Fruit fly (Drosophila melanogaster) whole organism, embryonic: ENCODE measurements around the gene CG31077.
A peak's percentile ranks its signal among the peaks of the same experiment; 100 is the strongest.

ENCODE experiments used
- Antp ChIP-seq: fragments of 200-800 bp; sonication (Bioruptor generic); optimal IDR thresholded peaks from 3 replicates; lab custom pipeline; 2016; ENCODE audit warnings: missing biosample characterization, missing genetic modification characterization
- B-H1 ChIP-seq: fragments of 200-800 bp; sonication (Bioruptor generic); IDR thresholded peaks from 3 replicates; pipeline ENCODE4 v1.3.6; 2022; ENCODE audit warnings: missing biosample characterization, missing genetic modification characterization
- Bteb2 ChIP-seq: fragments of 200-800 bp; sonication (Bioruptor generic); optimal IDR thresholded peaks from 2 replicates; lab custom pipeline; 2016; ENCODE audit warnings: missing biosample characterization, missing genetic modification characterization
- CG1024 ChIP-seq: fragments of 200-800 bp; sonication (Bioruptor generic); IDR thresholded peaks from 2 replicates; pipeline ENCODE4 v1.3.6; 2022; ENCODE audit warnings: missing biosample characterization, missing genetic modification characterization
- CG10543 ChIP-seq: fragments of 200-800 bp; sonication (Bioruptor generic); optimal IDR thresholded peaks from 3 replicates; lab custom pipeline; 2017; ENCODE audit warnings: missing biosample characterization, mild to moderate bottlenecking, missing genetic modification characterization, moderate library complexity
- CG11093 ChIP-seq: fragments of 200-800 bp; sonication (Bioruptor generic); IDR thresholded peaks from 3 replicates; pipeline ENCODE4 v1.3.6; 2022; ENCODE audit warnings: missing biosample characterization, missing genetic modification characterization
- CG11504 ChIP-seq: fragments of 200-800 bp; sonication (Bioruptor generic); optimal IDR thresholded peaks from 3 replicates; lab custom pipeline; 2019; ENCODE audit warnings: missing biosample characterization, mild to moderate bottlenecking, missing genetic modification characterization, moderate library complexity
- CG15601 ChIP-seq: fragments of 200-800 bp; sonication (Bioruptor generic); optimal IDR thresholded peaks from 3 replicates; lab custom pipeline; 2019; ENCODE audit warnings: missing biosample characterization, mild to moderate bottlenecking, missing genetic modification characterization, moderate library complexity
- CG1602 ChIP-seq: fragments of 200-800 bp; sonication (Bioruptor generic); optimal IDR thresholded peaks from 3 replicates; lab custom pipeline; 2016; ENCODE audit warnings: missing biosample characterization, missing genetic modification characterization
- CG17568 ChIP-seq: fragments of 200-800 bp; sonication (Bioruptor generic); optimal IDR thresholded peaks from 2 replicates; lab custom pipeline; 2018; ENCODE audit warnings: missing biosample characterization, mild to moderate bottlenecking, missing genetic modification characterization, moderate library complexity
- CG18764 ChIP-seq: fragments of 200-800 bp; sonication (Bioruptor generic); optimal IDR thresholded peaks from 3 replicates; lab custom pipeline; 2016; ENCODE audit warnings: missing biosample characterization, missing genetic modification characterization
- CG2120 ChIP-seq: fragments of 200-800 bp; sonication (Bioruptor generic); optimal IDR thresholded peaks from 3 replicates; lab custom pipeline; 2016; ENCODE audit warnings: missing biosample characterization, missing genetic modification characterization
- CG32767 ChIP-seq: fragments of 200-800 bp; sonication (Bioruptor generic); IDR thresholded peaks from 2 replicates; pipeline ENCODE4 v1.3.6; 2022; ENCODE audit warnings: missing biosample characterization, missing genetic modification characterization
- CG34224 ChIP-seq: fragments of 200-800 bp; sonication (Bioruptor generic); IDR thresholded peaks from 3 replicates; pipeline ENCODE4 v1.3.6; 2022; ENCODE audit warnings: missing biosample characterization, missing genetic modification characterization; ENCODE audit not compliant: partially characterized antibody
- CG34422 ChIP-seq: fragments of 200-800 bp; sonication (Bioruptor generic); IDR thresholded peaks from 3 replicates; pipeline ENCODE4 v1.3.6; 2022; ENCODE audit warnings: missing biosample characterization, missing genetic modification characterization
- CG3847 ChIP-seq: fragments of 200-800 bp; sonication (Bioruptor generic); IDR thresholded peaks from 2 replicates; pipeline ENCODE4 v1.3.6; 2022; ENCODE audit warnings: missing biosample characterization, missing genetic modification characterization
- CG42726 ChIP-seq: fragments of 200-800 bp; sonication (Bioruptor generic); IDR thresholded peaks from 2 replicates; pipeline ENCODE4 v1.3.6; 2022; ENCODE audit warnings: missing biosample characterization, missing genetic modification characterization; ENCODE audit not compliant: partially characterized antibody
- CG4617 ChIP-seq: fragments of 200-800 bp; sonication (Bioruptor generic); optimal IDR thresholded peaks from 3 replicates; lab custom pipeline; 2016; ENCODE audit warnings: missing biosample characterization, missing genetic modification characterization, borderline replicate concordance
- CG4820 ChIP-seq: fragments of 200-800 bp; sonication (Bioruptor generic); optimal IDR thresholded peaks from 3 replicates; lab custom pipeline; 2016; ENCODE audit warnings: missing biosample characterization, missing genetic modification characterization
- CG6654 ChIP-seq: fragments of 200-800 bp; sonication (Bioruptor generic); optimal IDR thresholded peaks from 2 replicates; lab custom pipeline; 2017; ENCODE audit warnings: missing biosample characterization, mild to moderate bottlenecking, missing genetic modification characterization
- CG8290 ChIP-seq, 3 experiments: fragments of 200-800 bp; sonication (Bioruptor generic); optimal IDR thresholded peaks; 2 replicates each; lab custom pipeline; 2016 to 2019; ENCODE audit warnings: missing biosample characterization in 3 of 3, missing genetic modification characterization in 3 of 3, mild to moderate bottlenecking in 2 of 3, moderate library complexity in 1 of 3
- CrebB ChIP-seq: fragments of 200-800 bp; sonication (Bioruptor generic); optimal IDR thresholded peaks from 3 replicates; lab custom pipeline; 2018; ENCODE audit warnings: missing biosample characterization, mild to moderate bottlenecking, missing genetic modification characterization
- Dbx ChIP-seq: fragments of 200-800 bp; sonication (Bioruptor generic); IDR thresholded peaks from 3 replicates; pipeline ENCODE4 v1.3.6; 2022; ENCODE audit warnings: missing biosample characterization, missing genetic modification characterization
- Dek ChIP-seq: fragments of 200-800 bp; sonication (Bioruptor generic); optimal IDR thresholded peaks from 3 replicates; lab custom pipeline; 2019; ENCODE audit warnings: missing biosample characterization, mild to moderate bottlenecking, missing genetic modification characterization, moderate library complexity
- Fer1 ChIP-seq: fragments of 200-800 bp; sonication (Bioruptor generic); optimal IDR thresholded peaks from 2 replicates; lab custom pipeline; 2017; ENCODE audit warnings: missing biosample characterization, mild to moderate bottlenecking, missing genetic modification characterization
- GATAe ChIP-seq: fragments of 200-800 bp; sonication (Bioruptor generic); conservative IDR thresholded peaks from 2 replicates; pipeline ENCODE4 v1.3.6; 2022; ENCODE audit warnings: missing biosample characterization, missing genetic modification characterization
- Hmr ChIP-seq: fragments of 200-800 bp; sonication (Bioruptor generic); optimal IDR thresholded peaks from 3 replicates; lab custom pipeline; 2017; ENCODE audit warnings: mild to moderate bottlenecking, missing biosample characterization, missing genetic modification reagents, missing genetic modification characterization
- Nf-YC ChIP-seq: fragments of 200-800 bp; optimal IDR thresholded peaks from 3 replicates; lab custom pipeline; 2019; ENCODE audit warnings: missing biosample characterization, mild to moderate bottlenecking, missing genetic modification characterization, moderate library complexity
- Optix ChIP-seq: fragments of 200-800 bp; sonication (Bioruptor generic); IDR thresholded peaks from 3 replicates; pipeline ENCODE4 v1.3.6; 2022; ENCODE audit warnings: missing biosample characterization, missing genetic modification characterization
- Ptx1 ChIP-seq: fragments of 200-800 bp; sonication (Bioruptor generic); IDR thresholded peaks from 2 replicates; pipeline ENCODE4 v1.3.6; 2022; ENCODE audit warnings: missing biosample characterization, missing genetic modification characterization
- Rx ChIP-seq: fragments of 200-800 bp; sonication (Bioruptor generic); IDR thresholded peaks from 2 replicates; pipeline ENCODE4 v1.3.6; 2022; ENCODE audit warnings: missing biosample characterization, missing genetic modification characterization
- Sox102F ChIP-seq: fragments of 200-800 bp; sonication (Bioruptor generic); optimal IDR thresholded peaks from 2 replicates; lab custom pipeline; 2018; ENCODE audit warnings: missing biosample characterization, mild to moderate bottlenecking, missing genetic modification characterization, moderate library complexity
- Spps ChIP-seq: fragments of 200-800 bp; sonication (Bioruptor generic); optimal IDR thresholded peaks from 2 replicates; lab custom pipeline; 2018; ENCODE audit warnings: missing biosample characterization, mild to moderate bottlenecking, missing genetic modification characterization
- Sry-δ ChIP-seq: fragments of 200-800 bp; sonication (Bioruptor generic); optimal IDR thresholded peaks from 2 replicates; lab custom pipeline; 2016; ENCODE audit warnings: missing biosample characterization, missing genetic modification characterization
- Vsx1 ChIP-seq: fragments of 200-800 bp; sonication (Bioruptor generic); optimal IDR thresholded peaks from 2 replicates; lab custom pipeline; 2017; ENCODE audit warnings: missing biosample characterization, mild to moderate bottlenecking, missing genetic modification characterization, missing genetic modification reagents
- Xbp1 ChIP-seq: fragments of 200-800 bp; sonication (Bioruptor generic); optimal IDR thresholded peaks from 3 replicates; lab custom pipeline; 2016; ENCODE audit warnings: missing biosample characterization, mild to moderate bottlenecking, missing genetic modification characterization
- ci ChIP-seq: fragments of 200-800 bp; sonication (Bioruptor generic); IDR thresholded peaks from 3 replicates; pipeline ENCODE4 v1.3.6; 2022; ENCODE audit warnings: missing biosample characterization, missing genetic modification characterization
- eve ChIP-seq, 2 experiments: fragments of >200 bp; optimal IDR thresholded peaks; 2 replicates each; lab custom pipeline; 2017; ENCODE audit warnings: missing biosample characterization in 2 of 2, missing genetic modification characterization in 2 of 2
- hkb ChIP-seq, 2 experiments: fragments of 200-800 bp in 1 of 2; fragments of >200 bp in 1 of 2; sonication (Bioruptor generic) in 1 of 2; IDR thresholded peaks in 1 of 2; optimal IDR thresholded peaks in 1 of 2; 2 replicates each; pipeline versions ENCODE4 v1.3.6 to Lab custom; 2017 to 2022; ENCODE audit warnings: missing biosample characterization in 1 of 2, missing genetic modification characterization in 1 of 2
- odd ChIP-seq: fragments of 200-800 bp; sonication (Bioruptor generic); optimal IDR thresholded peaks from 2 replicates; lab custom pipeline; 2017; ENCODE audit warnings: missing biosample characterization, mild to moderate bottlenecking, missing genetic modification characterization
- pita ChIP-seq: fragments of 200-800 bp; sonication (Bioruptor generic); optimal IDR thresholded peaks from 2 replicates; lab custom pipeline; 2017; ENCODE audit warnings: missing biosample characterization, mild to moderate bottlenecking, missing genetic modification characterization
- pzg ChIP-seq: fragments of 200-800 bp; sonication (Bioruptor generic); optimal IDR thresholded peaks from 3 replicates; lab custom pipeline; 2018; ENCODE audit warnings: missing biosample characterization, mild to moderate bottlenecking, missing genetic modification characterization, moderate library complexity
- ranshi ChIP-seq: fragments of 200-800 bp; sonication (Bioruptor generic); IDR thresholded peaks from 2 replicates; pipeline ENCODE4 v1.3.6; 2022; ENCODE audit warnings: missing biosample characterization, missing genetic modification characterization
- sim ChIP-seq: fragments of 200-800 bp; sonication (Bioruptor generic); IDR thresholded peaks from 2 replicates; pipeline ENCODE4 v1.3.6; 2022; ENCODE audit warnings: missing biosample characterization, missing genetic modification characterization
- sr ChIP-seq: fragments of 200-800 bp; sonication (Bioruptor generic); IDR thresholded peaks from 3 replicates; pipeline ENCODE4 v1.3.6; 2022; ENCODE audit warnings: missing biosample characterization, missing genetic modification characterization
- stc ChIP-seq: fragments of 200-800 bp; sonication (Bioruptor generic); IDR thresholded peaks from 2 replicates; pipeline ENCODE4 v1.3.6; 2022; ENCODE audit warnings: missing biosample characterization, missing genetic modification characterization
- stwl ChIP-seq: fragments of 200-800 bp; sonication (Bioruptor generic); optimal IDR thresholded peaks from 3 replicates; lab custom pipeline; 2018; ENCODE audit warnings: missing biosample characterization, mild to moderate bottlenecking, missing genetic modification characterization, moderate library complexity
- tx ChIP-seq: fragments of 200-800 bp; sonication (Bioruptor generic); optimal IDR thresholded peaks from 2 replicates; lab custom pipeline; 2016; ENCODE audit warnings: missing biosample characterization, missing genetic modification characterization
- unpg ChIP-seq: fragments of 200-800 bp; sonication (Bioruptor generic); optimal IDR thresholded peaks from 3 replicates; lab custom pipeline; 2018; ENCODE audit warnings: missing biosample characterization, mild to moderate bottlenecking, missing genetic modification characterization, moderate library complexity
- yki ChIP-seq: fragments of >200 bp; optimal IDR thresholded peaks from 3 replicates; lab custom pipeline; 2018

CG31077 gene

DNA sequence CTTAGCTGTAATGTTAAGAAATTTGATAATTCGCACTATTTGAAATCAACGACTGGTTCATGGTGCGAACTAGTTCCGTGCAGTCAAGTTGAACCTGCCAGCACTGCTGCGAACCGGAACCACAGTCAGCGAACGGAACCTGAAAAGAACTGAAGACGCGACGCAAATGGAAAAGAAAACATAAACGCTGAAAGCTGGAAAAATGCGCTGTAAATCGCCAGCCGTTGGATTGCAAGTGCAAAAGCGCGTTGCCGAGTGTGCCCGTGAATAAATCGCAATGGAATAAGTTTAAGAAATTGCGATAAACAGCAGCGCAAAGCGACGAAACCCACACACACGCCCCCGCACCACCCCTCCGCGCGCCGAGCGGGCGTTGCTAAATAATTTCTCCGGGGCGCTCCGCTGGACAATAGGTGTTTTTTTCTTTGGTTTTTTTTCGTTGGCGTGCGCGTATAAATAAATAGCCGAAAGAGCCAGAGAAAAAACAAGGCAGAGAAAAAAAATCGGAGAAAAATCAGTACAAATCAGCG lies 32.7 kb upstream of the CG31077 start, which contains the start of gene CG5521 (continued):
- TF ChIP-seq CG34422 (GFP tag; lab: Robert Waterston, UW) (0 out of 3 replicates have a peak, but pooled peaks have one; percentile 66), CG42726 (GFP tag; lab: Robert Waterston, UW) (peak; percentile 63), Bteb2 (GFP tag; lab: Kevin White, UChicago) (no peak), Vsx1 (GFP tag; lab: Kevin White, UChicago) (no peak), Optix (GFP tag; lab: Robert Waterston, UW) (no peak), CG4820 (GFP tag; lab: Kevin White, UChicago) (no peak), CG3847 (GFP tag; lab: Robert Waterston, UW) (no peak), CG2120 (no peak), odd (GFP tag; lab: Kevin White, UChicago) (no peak), stc (GFP tag; lab: Robert Waterston, UW) (no peak), tx (no peak), yki (lab: Kevin White, UChicago) (no peak), unpg (GFP tag; lab: Kevin White, UChicago) (no peak), CG32767 (no peak), CG4617 (peak; percentile 78), CG11504 (tag; lab: Kevin White, UChicago) (no peak), CG10543 (GFP tag; lab: Kevin White, UChicago) (peak; percentile 38), pita (GFP tag; lab: Kevin White, UChicago) (no peak), GATAe (GFP tag; lab: Robert Waterston, UW) (no peak), Dek (tag; lab: Kevin White, UChicago) (no peak), sim (GFP tag; lab: Robert Waterston, UW) (no peak), eve (GFP tag; optimal IDR thresholded peaks at IDR 0.05; lab: Kevin White, UChicago) (no peak), CG17568 (GFP tag; lab: Kevin White, UChicago) (no peak), CG18764 (GFP tag; lab: Kevin White, UChicago) (no peak), Spps (no peak), hkb (optimal IDR thresholded peaks at IDR 0.05; lab: Kevin White, UChicago) (no peak), hkb (GFP tag; IDR thresholded peaks at IDR 0.05; lab: Robert Waterston, UW) (peak; percentile 50; the same call in 1 of the 2 replicates), pzg (peak; percentile 47), B-H1 (GFP tag; lab: Robert Waterston, UW) (no peak), CG34224 (GFP tag; lab: Robert Waterston, UW) (0 out of 3 replicates have a peak, but pooled peaks have one; percentile 48), CG11093 (GFP tag; lab: Robert Waterston, UW) (no peak), Ptx1 (GFP tag; lab: Robert Waterston, UW) (no peak), CG8290 (GFP tag; optimal IDR thresholded peaks at IDR 0.05; lab: Kevin White, UChicago) (no peak), CG8290 (tag; optimal IDR thresholded peaks at IDR 0.05; lab: Kevin White, UChicago) (peak in 1 of 2 experiments; percentile 32), CG1024 (no peak), stwl (tag; lab: Kevin White, UChicago) (peak; percentile 14), Rx (no peak), Fer1 (GFP tag; lab: Kevin White, UChicago) (no peak), CG15601 (peak; percentile 14), ci (GFP tag; lab: Robert Waterston, UW) (0 out of 3 replicates have a peak, but pooled peaks have one; percentile 38), Sry-δ (GFP tag; lab: Kevin White, UChicago) (no peak), CrebB (tag; lab: Kevin White, UChicago) (no peak), CG1602 (GFP tag; lab: Kevin White, UChicago) (no peak), sr (peak; percentile 67; the same call in 2 of the 3 replicates), Antp (no peak), CG6654 (GFP tag; lab: Kevin White, UChicago) (no peak), Dbx (GFP tag; lab: Robert Waterston, UW) (no peak), ranshi (no peak), Hmr (GFP tag; lab: Kevin White, UChicago) (no peak), Xbp1 (no peak), Nf-YC (tag; lab: Kevin White, UChicago) (peak; percentile 11), Sox102F (GFP tag; lab: Kevin White, UChicago) (peak; percentile 16)
